In the genomic region with DNA sequence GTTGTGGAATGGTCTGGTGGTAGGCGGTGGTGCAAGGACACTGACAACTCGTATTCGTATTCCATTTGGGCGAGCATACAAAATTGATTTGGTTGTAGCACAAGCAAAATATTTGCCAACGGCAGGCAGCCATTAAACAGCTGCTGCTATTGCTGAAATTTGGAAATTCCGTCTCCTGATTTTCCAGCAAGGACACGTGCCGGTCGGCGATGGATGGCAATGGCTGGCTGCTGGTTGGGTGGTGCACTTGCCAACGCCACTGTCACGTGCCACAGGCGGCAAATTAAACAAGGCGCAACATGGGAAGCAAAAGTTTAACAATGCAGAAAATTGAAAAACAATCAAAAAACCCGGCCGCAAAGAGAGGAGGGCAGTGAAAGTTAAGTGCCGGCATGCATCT, we compare ENCODE assay signal across 2 fruit fly cellular contexts.
TF ChIP-seq lines count a peak whose summit lies in the region.

No protein-coding gene starts in this region.

- no peak for TF ChIP-seq CTCF in whole organism, embryonic (GFP tag; optimal IDR thresholded peaks at IDR 0.05; lab: Kevin White, UChicago)

TF ChIP-seq in whole organism, embryonic, 481 proteins besides CTCF, POLR2A, EP300 and RAD21:
- TF ChIP-seq Hey (tag; optimal IDR thresholded peaks at IDR 0.05; lab: Kevin White, UChicago), result peak; percentile 98
- TF ChIP-seq nerfin-1 (tag; optimal IDR thresholded peaks at IDR 0.05; lab: Kevin White, UChicago), result peak; percentile 69
- TF ChIP-seq CG12769 (tag; optimal IDR thresholded peaks at IDR 0.05; lab: Kevin White, UChicago), result no peak

TF ChIP-seq in whole organism, prepupa, 60 proteins besides CTCF, POLR2A, EP300 and RAD21:
- peak; percentile 27 for TF ChIP-seq svp (GFP tag; lab: Kevin White, UChicago)
- no peak for TF ChIP-seq dac (GFP tag; optimal IDR thresholded peaks at IDR 0.05; lab: Kevin White, UChicago)
